Fruit fly (Drosophila melanogaster): ENCODE measurements around the gene CG42541.

dm6 chrX:3887606-3888216 lies 42.7 kb downstream of the CG42541 start:
- no peak for TF ChIP-seq CG8478 (optimal IDR thresholded peaks at IDR 0.05)
- TF ChIP-seq CTCF (optimal IDR thresholded peaks at IDR 0.05) = no peak
